Fruit fly (Drosophila melanogaster) whole organism, embryonic: ENCODE data around the gene Kr-h2.
A peak's percentile ranks its signal among the peaks of the same experiment; 100 is the strongest.

Experiments
- Abd-B ChIP-seq: fragments of 200-800 bp; sonication (Bioruptor generic); optimal IDR thresholded peaks from 2 replicates; lab custom pipeline; 2018; ENCODE audit warnings: missing biosample characterization, mild to moderate bottlenecking, missing genetic modification characterization, moderate library complexity
- Atf-2 ChIP-seq: fragments of 200-800 bp; sonication (Bioruptor generic); optimal IDR thresholded peaks from 2 replicates; lab custom pipeline; 2016; ENCODE audit warnings: missing biosample characterization, missing genetic modification characterization
- Blimp-1 ChIP-seq: fragments of 200-800 bp; sonication (Bioruptor generic); optimal IDR thresholded peaks from 3 replicates; lab custom pipeline; 2018; ENCODE audit warnings: missing biosample characterization, missing genetic modification characterization, mild to moderate bottlenecking, moderate library complexity, missing genetic modification reagents
- CG10366 ChIP-seq: fragments of 200-800 bp; sonication (Bioruptor generic); IDR thresholded peaks from 2 replicates; pipeline ENCODE4 v1.3.6; 2022; ENCODE audit warnings: missing biosample characterization, missing genetic modification characterization
- CG10462 ChIP-seq: fragments of 200-800 bp; sonication (Bioruptor generic); optimal IDR thresholded peaks from 2 replicates; lab custom pipeline; 2016; ENCODE audit warnings: missing biosample characterization, missing genetic modification characterization
- CG10979 ChIP-seq: fragments of 200-800 bp; sonication (Bioruptor generic); optimal IDR thresholded peaks from 2 replicates; lab custom pipeline; 2018; ENCODE audit warnings: missing biosample characterization, mild to moderate bottlenecking, missing genetic modification characterization, moderate library complexity
- CG11085 ChIP-seq: fragments of 200-800 bp; sonication (Bioruptor generic); IDR thresholded peaks from 2 replicates; pipeline ENCODE4 v1.3.6; 2022; ENCODE audit warnings: missing biosample characterization, missing genetic modification characterization
- CG12219 ChIP-seq: fragments of 200-800 bp; sonication (Bioruptor generic); optimal IDR thresholded peaks from 3 replicates; lab custom pipeline; 2018; ENCODE audit warnings: missing biosample characterization, mild to moderate bottlenecking, missing genetic modification characterization
- CG15073 ChIP-seq: fragments of 200-800 bp; sonication (Bioruptor generic); optimal IDR thresholded peaks from 2 replicates; lab custom pipeline; 2016; ENCODE audit warnings: missing biosample characterization, missing genetic modification characterization
- CG31388 ChIP-seq: fragments of 200-800 bp; sonication (Bioruptor generic); optimal IDR thresholded peaks from 2 replicates; lab custom pipeline; 2016; ENCODE audit warnings: missing biosample characterization, missing genetic modification characterization
- CG6654 ChIP-seq: fragments of 200-800 bp; sonication (Bioruptor generic); optimal IDR thresholded peaks from 2 replicates; lab custom pipeline; 2017; ENCODE audit warnings: missing biosample characterization, mild to moderate bottlenecking, missing genetic modification characterization
- CG6765 ChIP-seq: fragments of 200-800 bp; sonication (Bioruptor generic); optimal IDR thresholded peaks from 3 replicates; lab custom pipeline; 2017; ENCODE audit warnings: missing biosample characterization, mild to moderate bottlenecking, missing genetic modification characterization
- CG7271 ChIP-seq: fragments of 200-800 bp; sonication (Bioruptor generic); optimal IDR thresholded peaks from 2 replicates; lab custom pipeline; 2018; ENCODE audit warnings: missing biosample characterization, mild to moderate bottlenecking, missing genetic modification characterization, moderate library complexity
- Chrac-16 ChIP-seq: fragments of 200-800 bp; sonication (Bioruptor generic); optimal IDR thresholded peaks from 3 replicates; lab custom pipeline; 2016; ENCODE audit warnings: missing biosample characterization, missing genetic modification characterization
- Dref ChIP-seq: fragments of 200-800 bp; sonication (Bioruptor generic); IDR thresholded peaks from 2 replicates; pipeline ENCODE4 v1.3.6; 2022; ENCODE audit warnings: missing biosample characterization, missing genetic modification characterization
- E2f1 ChIP-seq: fragments of 200-800 bp; sonication (Bioruptor generic); IDR thresholded peaks from 2 replicates; pipeline ENCODE4 v1.3.6; 2022; ENCODE audit warnings: missing biosample characterization, missing genetic modification characterization
- Meics ChIP-seq: fragments of 200-800 bp; sonication (Bioruptor generic); optimal IDR thresholded peaks from 2 replicates; lab custom pipeline; 2017; ENCODE audit warnings: missing biosample characterization, mild to moderate bottlenecking, missing genetic modification characterization
- NK7.1 ChIP-seq: fragments of 200-800 bp; sonication (Bioruptor generic); optimal IDR thresholded peaks from 3 replicates; lab custom pipeline; 2016; ENCODE audit warnings: missing biosample characterization, missing genetic modification characterization
- Oli ChIP-seq: fragments of 200-800 bp; sonication (Bioruptor generic); optimal IDR thresholded peaks from 2 replicates; lab custom pipeline; 2018; ENCODE audit warnings: missing biosample characterization, mild to moderate bottlenecking, missing genetic modification characterization, moderate library complexity
- Ptx1 ChIP-seq: fragments of 200-800 bp; sonication (Bioruptor generic); IDR thresholded peaks from 2 replicates; pipeline ENCODE4 v1.3.6; 2022; ENCODE audit warnings: missing biosample characterization, missing genetic modification characterization
- Rfx ChIP-seq: fragments of 200-800 bp; sonication (Bioruptor generic); IDR thresholded peaks from 2 replicates; pipeline ENCODE4 v1.3.6; 2022; ENCODE audit warnings: missing biosample characterization, missing genetic modification characterization
- Rx ChIP-seq: fragments of 200-800 bp; sonication (Bioruptor generic); IDR thresholded peaks from 2 replicates; pipeline ENCODE4 v1.3.6; 2022; ENCODE audit warnings: missing biosample characterization, missing genetic modification characterization
- Vsx1 ChIP-seq: fragments of 200-800 bp; sonication (Bioruptor generic); optimal IDR thresholded peaks from 2 replicates; lab custom pipeline; 2017; ENCODE audit warnings: missing biosample characterization, mild to moderate bottlenecking, missing genetic modification characterization, missing genetic modification reagents
- aop ChIP-seq: fragments of 200-800 bp; sonication (Bioruptor generic); IDR thresholded peaks from 2 replicates; pipeline ENCODE4 v1.3.6; 2022; ENCODE audit warnings: missing biosample characterization, missing genetic modification characterization
- bbx ChIP-seq: fragments of 200-800 bp; sonication (Bioruptor generic); IDR thresholded peaks from 2 replicates; pipeline ENCODE4 v1.3.6; 2022; ENCODE audit warnings: missing biosample characterization, missing genetic modification characterization; ENCODE audit not compliant: partially characterized antibody
- bowl ChIP-seq: fragments of 200-800 bp; sonication (Bioruptor generic); IDR thresholded peaks from 2 replicates; pipeline ENCODE4 v1.3.6; 2022; ENCODE audit warnings: missing biosample characterization, missing genetic modification characterization
- chinmo ChIP-seq: fragments of 200-800 bp; sonication (Bioruptor generic); IDR thresholded peaks from 4 replicates; pipeline ENCODE4 v1.3.6; 2022; ENCODE audit warnings: missing biosample characterization, missing genetic modification characterization; ENCODE audit not compliant: partially characterized antibody
- chm ChIP-seq: fragments of 200-800 bp; sonication (Bioruptor generic); IDR thresholded peaks from 2 replicates; pipeline ENCODE4 v1.3.6; 2022; ENCODE audit warnings: missing biosample characterization, missing genetic modification characterization
- dati ChIP-seq: fragments of 200-800 bp; sonication (Bioruptor generic); IDR thresholded peaks from 2 replicates; pipeline ENCODE4 v1.3.6; 2022; ENCODE audit warnings: missing biosample characterization, missing genetic modification characterization
- dimm ChIP-seq: fragments of 200-800 bp; sonication (Bioruptor generic); IDR thresholded peaks from 2 replicates; pipeline ENCODE4 v1.3.6; 2022; ENCODE audit warnings: missing biosample characterization, missing genetic modification characterization
- dmrt11E ChIP-seq: fragments of 200-800 bp; sonication (Bioruptor generic); optimal IDR thresholded peaks from 3 replicates; lab custom pipeline; 2018; ENCODE audit warnings: missing biosample characterization, mild to moderate bottlenecking, missing genetic modification characterization, moderate library complexity
- dpn ChIP-seq, 2 experiments: fragments of 200-800 bp; sonication (Bioruptor generic); optimal IDR thresholded peaks; 3 replicates each; lab custom pipeline; 2016; ENCODE audit warnings: missing biosample characterization in 2 of 2, missing genetic modification characterization in 2 of 2
- emc ChIP-seq: fragments of 200-800 bp; sonication (Bioruptor generic); optimal IDR thresholded peaks from 2 replicates; lab custom pipeline; 2016; ENCODE audit warnings: missing biosample characterization, missing genetic modification characterization
- fru ChIP-seq: fragments of >200 bp; optimal IDR thresholded peaks from 2 replicates; lab custom pipeline; 2017
- hbn ChIP-seq: fragments of 200-800 bp; sonication (Bioruptor generic); IDR thresholded peaks from 2 replicates; pipeline ENCODE4 v1.3.6; 2022; ENCODE audit warnings: missing biosample characterization, missing genetic modification characterization; ENCODE audit not compliant: partially characterized antibody
- ind ChIP-seq: fragments of 200-800 bp; sonication (Bioruptor generic); optimal IDR thresholded peaks from 3 replicates; lab custom pipeline; 2016; ENCODE audit warnings: missing biosample characterization, missing genetic modification characterization
- jumu ChIP-seq: fragments of 200-800 bp; sonication (Bioruptor generic); optimal IDR thresholded peaks from 3 replicates; lab custom pipeline; 2016; ENCODE audit warnings: missing biosample characterization, missing genetic modification characterization
- knrl ChIP-seq: fragments of 200-800 bp; sonication (Bioruptor generic); IDR thresholded peaks from 3 replicates; pipeline ENCODE4 v1.3.6; 2022; ENCODE audit warnings: missing biosample characterization, missing genetic modification characterization; ENCODE audit not compliant: partially characterized antibody
- lmd ChIP-seq: fragments of 200-800 bp; sonication (Bioruptor generic); IDR thresholded peaks from 2 replicates; pipeline ENCODE4 v1.3.6; 2022; ENCODE audit warnings: missing biosample characterization, missing genetic modification characterization
- lov ChIP-seq, 2 experiments: fragments of 200-800 bp in 1 of 2; fragments of >200 bp in 1 of 2; sonication (Bioruptor generic) in 1 of 2; IDR thresholded peaks in 1 of 2; optimal IDR thresholded peaks in 1 of 2; 2 replicates in 1 of 2; 3 replicates in 1 of 2; pipeline versions ENCODE4 v1.3.6 to Lab custom; 2017 to 2022; ENCODE audit warnings: missing biosample characterization in 1 of 2, missing genetic modification characterization in 1 of 2
- mirr ChIP-seq: fragments of 200-800 bp; sonication (Bioruptor generic); optimal IDR thresholded peaks from 3 replicates; lab custom pipeline; 2018; ENCODE audit warnings: missing biosample characterization, mild to moderate bottlenecking, missing genetic modification characterization
- pho ChIP-seq: fragments of 200-800 bp; sonication (Bioruptor generic); optimal IDR thresholded peaks from 2 replicates; lab custom pipeline; 2016; ENCODE audit warnings: missing biosample characterization, missing genetic modification characterization
- pnt ChIP-seq: fragments of 200-800 bp; sonication (Bioruptor generic); optimal IDR thresholded peaks from 3 replicates; lab custom pipeline; 2016; ENCODE audit warnings: missing biosample characterization, missing genetic modification characterization
- scrt ChIP-seq: fragments of 200-800 bp; sonication (Bioruptor generic); optimal IDR thresholded peaks from 2 replicates; lab custom pipeline; 2018; ENCODE audit warnings: missing biosample characterization, mild to moderate bottlenecking, missing genetic modification characterization, moderate library complexity
- sd ChIP-seq: fragments of 200-800 bp; sonication (Bioruptor generic); optimal IDR thresholded peaks from 3 replicates; lab custom pipeline; 2018; ENCODE audit warnings: missing biosample characterization, mild to moderate bottlenecking, missing genetic modification characterization, moderate library complexity
- so ChIP-seq: fragments of 200-800 bp; sonication (Bioruptor generic); IDR thresholded peaks from 3 replicates; pipeline ENCODE4 v1.3.6; 2022; ENCODE audit warnings: missing biosample characterization, missing genetic modification characterization
- sob ChIP-seq: fragments of 200-800 bp; sonication (Bioruptor generic); IDR thresholded peaks from 2 replicates; pipeline ENCODE4 v1.3.6; 2022; ENCODE audit warnings: missing biosample characterization, missing genetic modification characterization
- sqz ChIP-seq: fragments of 200-800 bp; sonication (Bioruptor generic); optimal IDR thresholded peaks from 3 replicates; lab custom pipeline; 2018; ENCODE audit warnings: missing biosample characterization, mild to moderate bottlenecking, missing genetic modification characterization
- unc-4 ChIP-seq: fragments of 200-800 bp; sonication (Bioruptor generic); IDR thresholded peaks from 2 replicates; pipeline ENCODE4 v1.3.6; 2022; ENCODE audit warnings: missing biosample characterization, missing genetic modification characterization; ENCODE audit not compliant: partially characterized antibody

Kr-h2 gene

DNA sequence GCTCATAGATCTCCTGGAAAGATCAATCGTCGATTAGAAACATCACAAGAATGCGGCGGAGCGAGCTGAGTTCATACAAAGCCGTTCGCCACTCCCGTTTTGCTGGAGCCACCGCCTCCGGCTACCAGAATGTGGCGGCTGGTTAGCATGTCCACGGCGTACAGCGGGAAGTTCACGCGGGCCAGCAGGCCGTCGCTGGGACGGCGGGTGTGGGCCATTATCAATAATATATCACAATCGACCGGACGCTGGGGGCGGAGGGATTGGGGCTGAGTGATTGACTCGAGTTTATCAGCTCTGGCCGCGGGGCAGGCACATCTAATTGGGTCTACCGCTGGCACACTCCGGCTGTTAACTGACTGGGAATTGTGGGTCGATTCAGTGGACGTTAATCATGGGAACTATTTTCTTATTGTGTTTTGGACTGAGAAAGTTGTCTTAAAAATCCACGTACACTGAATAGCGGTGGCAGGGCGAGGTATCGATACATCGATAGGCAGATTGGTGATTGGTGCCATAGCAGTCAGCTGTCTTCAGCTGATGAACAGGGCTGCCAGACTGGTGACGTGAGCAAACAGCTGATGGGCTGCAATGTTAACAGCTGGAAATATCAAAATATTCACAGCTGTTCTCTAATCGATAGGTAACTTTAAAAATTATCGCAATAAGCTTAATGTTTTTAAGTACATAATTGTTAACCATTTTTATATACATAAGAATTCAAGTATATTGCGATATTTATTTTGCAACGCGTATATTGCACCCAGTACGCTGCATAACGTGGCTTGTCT is 27.9 kb downstream of the Kr-h2 start, which contains the start of gene CG9175 (continued):
- no peak; the same call in 1 of the 2 replicates for TF ChIP-seq CG11085 (GFP tag; lab: Robert Waterston, UW)
- no peak for TF ChIP-seq dimm
- TF ChIP-seq bbx, result peak; percentile 97
- no peak for TF ChIP-seq Rx
- TF ChIP-seq chm (GFP tag; lab: Robert Waterston, UW), result peak; percentile 41; the same call in 1 of the 2 replicates
- no peak for TF ChIP-seq Vsx1
- TF ChIP-seq Dref, result peak; percentile 100
- peak; percentile 66 for TF ChIP-seq Rfx (GFP tag; lab: Robert Waterston, UW)
- peak; percentile 99 for TF ChIP-seq unc-4 (GFP tag; lab: Robert Waterston, UW)
- no peak for TF ChIP-seq CG12219 (GFP tag; lab: Kevin White, UChicago)
- TF ChIP-seq dmrt11E (tag; lab: Kevin White, UChicago), result peak; percentile 19
- TF ChIP-seq Abd-B (GFP tag; lab: Kevin White, UChicago), result no peak
- TF ChIP-seq hbn (GFP tag; lab: Robert Waterston, UW), result peak; percentile 98
- peak; percentile 7 for TF ChIP-seq ind (GFP tag; lab: Kevin White, UChicago)
- TF ChIP-seq fru (lab: Kevin White, UChicago), result no peak
- peak; percentile 74 for TF ChIP-seq sob
- peak; percentile 39; the same call in 1 of the 2 replicates for TF ChIP-seq Ptx1 (GFP tag; lab: Robert Waterston, UW)
- TF ChIP-seq chinmo (GFP tag; lab: Robert Waterston, UW), result peak; percentile 99
- TF ChIP-seq CG6654 (GFP tag; lab: Kevin White, UChicago), result no peak
- peak; percentile 69 for TF ChIP-seq pho (GFP tag; lab: Kevin White, UChicago)
- TF ChIP-seq CG10366, result no peak; the same call in 1 of the 2 replicates
- TF ChIP-seq jumu (GFP tag; lab: Kevin White, UChicago), result peak; percentile 48
- peak; percentile 42 for TF ChIP-seq Meics
- no peak for TF ChIP-seq E2f1 (GFP tag; lab: Robert Waterston, UW)
- TF ChIP-seq CG15073 (GFP tag; lab: Kevin White, UChicago), result no peak
- TF ChIP-seq dati (GFP tag; lab: Robert Waterston, UW), result no peak
- TF ChIP-seq aop (GFP tag; lab: Robert Waterston, UW), result no peak
- peak; percentile 7 for TF ChIP-seq Atf-2 (GFP tag; lab: Kevin White, UChicago)
- no peak for TF ChIP-seq lov (optimal IDR thresholded peaks at IDR 0.05; lab: Kevin White, UChicago)
- no peak for TF ChIP-seq lov (GFP tag; IDR thresholded peaks at IDR 0.05; lab: Robert Waterston, UW)
- no peak for TF ChIP-seq Oli (tag; lab: Kevin White, UChicago)
- no peak for TF ChIP-seq so (GFP tag; lab: Robert Waterston, UW)
- TF ChIP-seq CG10462 (GFP tag; lab: Kevin White, UChicago), result peak; percentile 63
- no peak for TF ChIP-seq lmd (GFP tag; lab: Robert Waterston, UW)
- peak; percentile 40 to 45 for TF ChIP-seq dpn (GFP tag; optimal IDR thresholded peaks at IDR 0.05; lab: Kevin White, UChicago)
- no peak for TF ChIP-seq scrt
- no peak for TF ChIP-seq Chrac-16
- no peak for TF ChIP-seq bowl (GFP tag; lab: Robert Waterston, UW)
- TF ChIP-seq emc (GFP tag; lab: Kevin White, UChicago), result no peak
- peak; percentile 34 for TF ChIP-seq CG7271 (tag; lab: Kevin White, UChicago)
- peak; percentile 12 for TF ChIP-seq pnt (GFP tag; lab: Kevin White, UChicago)
- TF ChIP-seq Blimp-1 (GFP tag; lab: Kevin White, UChicago), result peak; percentile 22
- no peak for TF ChIP-seq NK7.1 (GFP tag; lab: Kevin White, UChicago)
- no peak for TF ChIP-seq sqz (GFP tag; lab: Kevin White, UChicago)
- peak; percentile 66 for TF ChIP-seq sd (tag; lab: Kevin White, UChicago)
- peak; percentile 94 for TF ChIP-seq knrl (GFP tag; lab: Robert Waterston, UW)
- TF ChIP-seq CG31388 (GFP tag; lab: Kevin White, UChicago), result no peak
- peak; percentile 43 for TF ChIP-seq mirr (GFP tag; lab: Kevin White, UChicago)
- no peak for TF ChIP-seq CG6765
- no peak for TF ChIP-seq CG10979 (tag; lab: Kevin White, UChicago)
